Worm (Caenorhabditis elegans): ENCODE data around the gene Y38F1A.1.

Y38F1A.1 gene

DNA sequence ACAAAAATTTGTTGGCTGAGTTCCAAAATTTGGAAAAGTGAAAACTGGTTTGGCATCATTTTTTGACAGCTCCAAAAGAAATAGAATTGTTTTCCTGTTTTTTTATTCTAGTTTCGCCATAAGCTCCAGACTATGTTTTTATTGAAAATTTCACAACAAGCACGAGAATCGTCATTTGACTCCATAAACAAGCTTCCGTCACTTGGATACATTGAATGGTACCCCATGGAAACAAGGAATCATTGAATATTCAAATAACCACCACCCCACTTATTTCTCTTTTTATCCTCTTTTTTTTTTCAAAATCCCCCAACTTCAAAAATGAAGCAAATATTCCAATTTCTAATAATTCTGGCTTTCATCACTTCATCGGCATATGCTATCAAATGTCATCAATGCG is 45.8 kb downstream of the Y38F1A.1 start, which contains the start of gene ddn-2:
Gene ddn-2 (plus strand): TSS at position 301 of the 400 bp plus-strand sequence.
- TF ChIP-seq him-1 (tag; optimal IDR thresholded peaks at IDR 0.05) (no peak), dao-5 (tag; optimal IDR thresholded peaks at IDR 0.05) (no peak), W03F9.2 (tag; optimal IDR thresholded peaks at IDR 0.05) (no peak)

DNA sequence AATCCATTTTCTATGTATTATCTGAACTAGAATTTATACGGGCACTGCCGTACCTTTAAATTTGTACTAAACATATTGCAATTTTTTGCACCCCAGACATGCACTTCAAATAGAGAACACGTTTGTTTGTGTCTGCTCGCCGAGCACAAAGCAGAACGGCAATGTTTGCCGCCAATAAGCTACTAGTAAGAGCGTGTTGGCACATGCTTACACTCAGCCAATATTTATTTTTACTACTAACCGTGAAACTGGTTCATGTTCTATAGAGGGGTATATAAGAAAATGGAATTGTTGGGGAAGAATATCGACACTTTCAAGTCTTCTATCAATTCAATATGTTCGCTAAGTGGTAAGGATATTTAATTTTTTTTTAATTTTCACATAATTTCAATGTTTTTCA is 47.5 kb downstream of the Y38F1A.1 start, which contains the start of gene nspb-11:
Gene nspb-11 (plus strand): TSS at position 301 of the 400 bp plus-strand sequence.
- no peak for TF ChIP-seq W03F9.2 (tag; optimal IDR thresholded peaks at IDR 0.05)
- TF ChIP-seq him-1 (tag; optimal IDR thresholded peaks at IDR 0.05) = no peak
- TF ChIP-seq dao-5 (tag; optimal IDR thresholded peaks at IDR 0.05) = no peak

DNA sequence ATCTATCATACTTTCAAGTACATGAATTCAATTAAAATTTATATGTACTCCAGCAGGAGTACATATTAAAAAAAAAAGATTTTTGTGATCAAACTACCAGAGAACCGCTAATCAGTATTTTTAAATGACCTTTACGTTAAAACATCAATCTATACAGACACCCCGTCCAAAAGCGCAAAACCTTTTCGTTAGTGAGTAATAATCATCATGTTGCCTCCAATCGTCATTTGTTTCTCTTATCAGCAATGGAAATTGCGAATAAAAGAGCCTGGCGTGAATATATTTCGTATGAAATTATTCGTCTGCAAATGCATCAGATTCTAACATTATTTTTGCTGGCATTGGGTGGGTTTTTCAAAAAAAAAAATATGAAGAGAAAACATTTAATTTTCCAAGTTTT is 50.4 kb downstream of the Y38F1A.1 start, which contains the start of gene clec-66:
Gene clec-66 (plus strand): TSS at position 225 of the 400 bp plus-strand sequence.
- no peak for TF ChIP-seq him-1 (tag; optimal IDR thresholded peaks at IDR 0.05)
- TF ChIP-seq dao-5 (tag; optimal IDR thresholded peaks at IDR 0.05) = no peak
- TF ChIP-seq W03F9.2 (tag; optimal IDR thresholded peaks at IDR 0.05) = no peak

Measured in whole organism, L4/young adult.